Worm (Caenorhabditis elegans): ENCODE data around the gene F13E9.19.

ce11 chrIV:10879542-10879941, 19.7 kb upstream of the F13E9.19 start, which contains the start of gene sdz-13:
- no peak for TF ChIP-seq C34F6.9 (tag; optimal IDR thresholded peaks at IDR 0.05)
- no peak for TF ChIP-seq ceh-82 (tag; optimal IDR thresholded peaks at IDR 0.05)
- no peak for TF ChIP-seq skn-1 (tag; optimal IDR thresholded peaks at IDR 0.05)
- no peak for TF ChIP-seq ztf-4 (tag; optimal IDR thresholded peaks at IDR 0.05)
- no peak for TF ChIP-seq fos-1 (tag; optimal IDR thresholded peaks at IDR 0.05)
- no peak for TF ChIP-seq lin-39 (tag; optimal IDR thresholded peaks at IDR 0.05)
